Worm (Caenorhabditis elegans): ENCODE data around the gene oga-1.

The oga-1 gene

DNA sequence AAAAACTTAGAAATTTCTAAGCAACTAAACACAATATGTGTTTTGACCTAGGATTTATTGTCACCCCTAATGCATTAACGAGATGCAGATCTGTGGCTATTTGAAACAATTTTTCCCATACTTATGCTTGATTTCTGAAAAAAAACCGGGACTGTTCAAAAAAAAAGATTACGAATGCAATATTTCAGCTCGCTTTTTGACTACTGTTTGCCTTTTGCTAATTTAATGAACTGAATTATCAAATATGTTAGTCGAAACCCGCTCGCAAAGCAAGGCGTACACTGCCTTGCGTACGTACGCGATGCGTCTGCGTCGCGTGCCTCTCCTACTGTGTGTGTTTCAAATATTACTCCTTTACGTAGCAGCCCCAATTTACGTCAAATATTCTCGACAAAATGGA, 39.8 kb upstream of the oga-1 start, which contains the start of gene C23F12.4:
C23F12.4 (plus strand) TSS at position 301 of the 400 bp plus-strand sequence.
- peak; percentile 43 for TF ChIP-seq ces-1 (GFP tag; optimal IDR thresholded peaks at IDR 0.05)
- TF ChIP-seq lsy-2 (tag; optimal IDR thresholded peaks at IDR 0.05): no peak

DNA sequence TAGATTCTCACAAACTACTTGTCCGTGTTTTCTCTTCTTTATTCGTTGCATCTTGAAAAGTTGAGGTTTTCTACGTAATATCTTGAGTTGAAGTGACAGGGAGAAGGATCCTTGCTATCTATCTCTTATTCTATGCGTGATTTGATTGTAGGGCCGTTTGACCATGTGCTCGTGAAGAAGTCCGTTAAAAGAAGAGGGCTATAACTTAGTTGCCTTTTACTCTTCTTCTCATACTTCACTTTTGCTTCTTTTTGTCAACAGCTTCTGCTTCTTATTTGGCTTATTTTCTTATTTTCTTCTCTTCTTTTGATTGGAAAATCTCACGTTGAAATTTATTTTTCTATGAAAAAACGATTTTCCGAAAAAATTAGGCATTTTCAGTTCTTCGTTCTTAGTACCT, 26.5 kb upstream of the oga-1 start:
- no peak for TF ChIP-seq cnd-1 (tag; optimal IDR thresholded peaks at IDR 0.05)
- no peak for TF ChIP-seq M03D4.4 (tag; optimal IDR thresholded peaks at IDR 0.05)
- TF ChIP-seq ces-1 (GFP tag; optimal IDR thresholded peaks at IDR 0.05): peak; percentile 90

- TF ChIP-seq drap-1 (GFP tag; optimal IDR thresholded peaks at IDR 0.05) (peak; percentile 14), bed-3 (GFP tag; optimal IDR thresholded peaks at IDR 0.05) (peak; percentile 30), sem-2 (GFP tag; optimal IDR thresholded peaks at IDR 0.05) (no peak)
These were observed 25.8 kb upstream of the oga-1 start for ce11 chrX:9372987-9373386.

ce11 chrX:9372221-9372620, 25.0 kb upstream of the oga-1 start:
- TF ChIP-seq ces-1 (GFP tag; optimal IDR thresholded peaks at IDR 0.05): peak; percentile 67
- TF ChIP-seq nhr-237 (tag; optimal IDR thresholded peaks at IDR 0.05): no peak

ce11 chrX:9369927-9370326, 22.7 kb upstream of the oga-1 start:
- TF ChIP-seq lin-13 (tag; optimal IDR thresholded peaks at IDR 0.05): no peak

- no peak for TF ChIP-seq ceh-83 (GFP tag; optimal IDR thresholded peaks at IDR 0.05)
- TF ChIP-seq ces-1 (GFP tag; optimal IDR thresholded peaks at IDR 0.05): peak; percentile 10
These were observed 17.3 kb upstream of the oga-1 start, which contains the start of gene pkc-2 for ce11 chrX:9364501-9364900. Gene pkc-2 (plus strand): TSS chrX:9364818.

ce11 chrX:9364082-9364481, 16.9 kb upstream of the oga-1 start:
- TF ChIP-seq nhr-28 (tag; optimal IDR thresholded peaks at IDR 0.05): no peak
- TF ChIP-seq ham-2 (GFP tag; optimal IDR thresholded peaks at IDR 0.05): no peak
- no peak for TF ChIP-seq mep-1 (tag; optimal IDR thresholded peaks at IDR 0.05)
- no peak for TF ChIP-seq bed-3 (GFP tag; optimal IDR thresholded peaks at IDR 0.05)
- no peak for TF ChIP-seq flh-1 (GFP tag; optimal IDR thresholded peaks at IDR 0.05)
- no peak for TF ChIP-seq nhr-237 (tag; optimal IDR thresholded peaks at IDR 0.05)
- no peak for TF ChIP-seq snpc-4 (tag; optimal IDR thresholded peaks at IDR 0.05)

- TF ChIP-seq ces-1 (GFP tag; optimal IDR thresholded peaks at IDR 0.05): peak; percentile 73
- TF ChIP-seq ceh-43 (GFP tag; optimal IDR thresholded peaks at IDR 0.05): no peak
- no peak for TF ChIP-seq zip-8 (tag; optimal IDR thresholded peaks at IDR 0.05)
These were observed 13.9 kb upstream of the oga-1 start for ce11 chrX:9361136-9361535.

- no peak for TF ChIP-seq sptf-1 (tag; optimal IDR thresholded peaks at IDR 0.05)
- TF ChIP-seq sem-2 (GFP tag; optimal IDR thresholded peaks at IDR 0.05): no peak
- no peak for TF ChIP-seq elt-3 (tag; optimal IDR thresholded peaks at IDR 0.05)
- no peak for TF ChIP-seq lsy-2 (tag; optimal IDR thresholded peaks at IDR 0.05)
- no peak for TF ChIP-seq M03D4.4 (tag; optimal IDR thresholded peaks at IDR 0.05)
- no peak for TF ChIP-seq drap-1 (GFP tag; optimal IDR thresholded peaks at IDR 0.05)
- no peak for TF ChIP-seq ces-1 (GFP tag; optimal IDR thresholded peaks at IDR 0.05)
- TF ChIP-seq zip-8 (tag; optimal IDR thresholded peaks at IDR 0.05): no peak
- no peak for TF ChIP-seq bed-3 (GFP tag; optimal IDR thresholded peaks at IDR 0.05)
- no peak for TF ChIP-seq ceh-83 (GFP tag; optimal IDR thresholded peaks at IDR 0.05)
- TF ChIP-seq cnd-1 (tag; optimal IDR thresholded peaks at IDR 0.05): no peak
- TF ChIP-seq pha-4 (tag; optimal IDR thresholded peaks at IDR 0.05): no peak
- no peak for TF ChIP-seq mls-2 (tag; optimal IDR thresholded peaks at IDR 0.05)
- TF ChIP-seq hlh-1 (tag; optimal IDR thresholded peaks at IDR 0.05): no peak
- no peak for TF ChIP-seq nhr-12 (tag; optimal IDR thresholded peaks at IDR 0.05)
- no peak for TF ChIP-seq ztf-11 (tag; optimal IDR thresholded peaks at IDR 0.05)
- no peak for TF ChIP-seq mab-5 (tag; optimal IDR thresholded peaks at IDR 0.05)
These were observed 2.8 kb upstream of the oga-1 start, which contains the start of gene flp-20 for ce11 chrX:9349844-9350556. Gene flp-20 (minus strand): TSS chrX:9349894.

Measured in whole organism, mixed stage, embryonic.